Fruit fly (Drosophila melanogaster) whole organism, adult: ENCODE measurements around the gene tkv.

Source experiments
- CG14711 ChIP-seq: fragments of 200-800 bp; sonication (Bioruptor generic); optimal IDR thresholded peaks from 2 replicates; lab custom pipeline; 2018; ENCODE audit warnings: missing biosample characterization, mild to moderate bottlenecking, missing genetic modification characterization, moderate library complexity
- tj ChIP-seq: fragments of 200-800 bp; sonication (Bioruptor generic); optimal IDR thresholded peaks from 3 replicates; lab custom pipeline; 2017; ENCODE audit warnings: missing biosample characterization, mild to moderate bottlenecking, missing genetic modification characterization, moderate library complexity
- toe ChIP-seq: fragments of 200-800 bp; sonication (Bioruptor generic); optimal IDR thresholded peaks from 2 replicates; lab custom pipeline; 2016; ENCODE audit warnings: missing biosample characterization, missing genetic modification characterization

dm6 chr2L:5247812-5248211 is 23.4 kb downstream of the tkv start:
- no peak for TF ChIP-seq toe (GFP tag; lab: Kevin White, UChicago)
- TF ChIP-seq CG14711 (tag; lab: Kevin White, UChicago): no peak
- no peak for TF ChIP-seq tj (GFP tag; lab: Kevin White, UChicago)
